Fruit fly (Drosophila melanogaster): ENCODE data around the gene Pmi.

The Pmi gene

dm6 chr3L:5768532-5769497 lies 11.0 kb upstream of the Pmi start, which contains the start of the genes Ppat-Dpck and scny:
Gene Ppat-Dpck, minus strand, starts transcription at chr3L:5768794.
Gene scny, plus strand, starts transcription at chr3L:5769002.
- TF ChIP-seq h (optimal IDR thresholded peaks at IDR 0.05) (no peak), ttk (optimal IDR thresholded peaks at IDR 0.05) (no peak), Myc (optimal IDR thresholded peaks at IDR 0.05) (no peak), insv (optimal IDR thresholded peaks at IDR 0.05) (no peak), Sin3A (optimal IDR thresholded peaks at IDR 0.05) (no peak), psq (optimal IDR thresholded peaks at IDR 0.05) (peak; percentile 65)

DNA sequence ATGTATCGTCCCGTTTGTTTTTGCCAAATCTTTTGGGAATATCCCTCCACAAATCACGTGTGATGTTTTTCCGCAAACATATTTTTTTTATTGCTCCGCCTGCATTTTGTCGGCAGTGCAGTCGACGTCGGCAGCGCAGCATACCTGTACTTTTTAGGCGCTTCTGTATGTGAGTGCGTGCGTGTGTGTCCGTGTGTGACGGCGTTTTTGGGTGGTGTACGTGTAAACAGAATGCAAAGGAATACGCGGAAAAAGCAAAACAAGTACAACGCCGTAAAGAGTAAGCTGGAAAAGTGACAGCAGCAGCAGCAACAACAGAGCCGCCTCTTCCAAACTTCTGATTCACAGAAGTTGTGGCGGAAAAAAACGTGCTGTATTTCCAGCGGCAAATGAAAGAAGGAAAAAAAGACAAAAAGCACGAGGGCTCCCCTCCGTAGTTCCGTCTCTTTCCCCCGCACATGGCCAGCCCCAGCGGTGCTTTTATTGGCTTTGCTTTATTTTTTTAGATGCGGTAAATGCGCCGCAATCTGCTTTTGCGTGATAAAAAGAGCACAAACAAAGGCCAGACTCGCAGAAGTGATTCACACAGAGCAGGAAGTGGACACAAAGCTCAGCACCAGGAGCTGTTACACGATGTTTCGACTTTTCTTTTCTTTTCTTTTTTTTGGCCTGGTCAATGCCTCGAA lies 9.6 kb upstream of the Pmi start:
- no peak for TF ChIP-seq h (optimal IDR thresholded peaks at IDR 0.05)
- peak; percentile 24 for TF ChIP-seq ttk (optimal IDR thresholded peaks at IDR 0.05)
- no peak for TF ChIP-seq insv (optimal IDR thresholded peaks at IDR 0.05)
- TF ChIP-seq psq (optimal IDR thresholded peaks at IDR 0.05), result no peak
- TF ChIP-seq Myc (optimal IDR thresholded peaks at IDR 0.05), result no peak

dm6 chr3L:5770817-5771425 lies 8.9 kb upstream of the Pmi start:
- TF ChIP-seq ttk (optimal IDR thresholded peaks at IDR 0.05), result no peak
- TF ChIP-seq insv (optimal IDR thresholded peaks at IDR 0.05), result no peak
- no peak for TF ChIP-seq Myc (optimal IDR thresholded peaks at IDR 0.05)
- no peak for TF ChIP-seq h (optimal IDR thresholded peaks at IDR 0.05)
- TF ChIP-seq Sin3A (optimal IDR thresholded peaks at IDR 0.05), result no peak
- TF ChIP-seq psq (optimal IDR thresholded peaks at IDR 0.05), result no peak

dm6 chr3L:5774782-5775181 lies 5.1 kb upstream of the Pmi start:
- TF ChIP-seq ttk (optimal IDR thresholded peaks at IDR 0.05), result no peak
- TF ChIP-seq psq (optimal IDR thresholded peaks at IDR 0.05), result no peak
- TF ChIP-seq Myc (optimal IDR thresholded peaks at IDR 0.05), result no peak
- no peak for TF ChIP-seq insv (optimal IDR thresholded peaks at IDR 0.05)
- TF ChIP-seq Sin3A (optimal IDR thresholded peaks at IDR 0.05), result no peak
- no peak for TF ChIP-seq h (optimal IDR thresholded peaks at IDR 0.05)

DNA sequence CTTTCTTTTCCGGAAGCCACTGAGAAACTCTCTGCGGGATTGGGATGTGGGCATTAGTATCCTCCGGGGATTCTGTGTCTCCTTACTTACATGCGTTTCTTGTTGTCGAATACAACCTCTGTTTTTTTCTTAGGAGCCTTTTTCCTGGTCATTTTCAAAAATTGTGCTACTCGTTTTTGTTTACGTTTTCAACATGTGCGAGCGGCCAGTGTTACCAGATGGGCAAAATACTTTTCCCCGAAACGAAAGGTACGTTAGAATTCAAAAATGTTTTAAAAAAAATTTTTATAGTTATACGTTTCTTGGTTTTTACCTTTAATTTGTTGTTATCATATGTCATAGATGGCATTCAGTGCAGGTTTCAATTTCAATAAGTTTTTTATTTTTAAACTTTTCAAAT lies 2.7 kb upstream of the Pmi start, which contains the start of gene vito:
Gene vito (minus strand): TSS at position 220 of the 400 bp plus-strand sequence.
- TF ChIP-seq ttk (optimal IDR thresholded peaks at IDR 0.05), result no peak

dm6 chr3L:5785237-5786062 lies 5.6 kb downstream of the Pmi start:
- TF ChIP-seq ttk (optimal IDR thresholded peaks at IDR 0.05) (no peak), insv (optimal IDR thresholded peaks at IDR 0.05) (no peak), psq (optimal IDR thresholded peaks at IDR 0.05) (no peak), Sin3A (optimal IDR thresholded peaks at IDR 0.05) (no peak)

DNA sequence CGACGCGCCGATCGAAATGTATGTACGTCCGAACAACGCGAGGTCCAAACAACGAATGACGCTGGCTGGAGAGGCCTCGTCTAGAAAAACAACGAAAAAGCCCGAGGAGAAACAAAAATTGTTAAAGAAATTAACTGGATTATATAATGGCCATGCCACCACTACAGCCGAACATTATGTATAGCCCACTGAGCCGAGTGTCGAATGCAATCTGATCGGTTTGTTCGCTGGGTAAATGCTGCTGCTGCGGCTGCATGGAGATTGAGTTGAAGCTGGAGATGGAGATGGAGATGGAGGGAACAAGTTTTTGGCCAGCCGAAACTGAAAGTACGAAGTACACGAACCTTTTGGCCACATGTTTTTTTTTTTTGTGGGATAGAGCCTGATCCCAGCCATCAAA lies 6.8 kb downstream of the Pmi start, which contains the start of gene Cralbp:
Gene Cralbp (minus strand): TSS at position 115 of the 400 bp plus-strand sequence.
- TF ChIP-seq insv (optimal IDR thresholded peaks at IDR 0.05), result no peak
- TF ChIP-seq psq (optimal IDR thresholded peaks at IDR 0.05), result no peak
- TF ChIP-seq Myc (optimal IDR thresholded peaks at IDR 0.05), result no peak
- TF ChIP-seq h (optimal IDR thresholded peaks at IDR 0.05), result no peak
- no peak for TF ChIP-seq Sin3A (optimal IDR thresholded peaks at IDR 0.05)
- no peak for TF ChIP-seq ttk (optimal IDR thresholded peaks at IDR 0.05)

- no peak for TF ChIP-seq psq (optimal IDR thresholded peaks at IDR 0.05)
- no peak for TF ChIP-seq ttk (optimal IDR thresholded peaks at IDR 0.05)
- no peak for TF ChIP-seq Sin3A (optimal IDR thresholded peaks at IDR 0.05)
- TF ChIP-seq insv (optimal IDR thresholded peaks at IDR 0.05), result no peak
- TF ChIP-seq Myc (optimal IDR thresholded peaks at IDR 0.05), result no peak
- TF ChIP-seq h (optimal IDR thresholded peaks at IDR 0.05), result no peak
These were observed 7.6 kb downstream of the Pmi start for dm6 chr3L:5787476-5787875.

- TF ChIP-seq Sin3A (optimal IDR thresholded peaks at IDR 0.05), result no peak
- no peak for TF ChIP-seq insv (optimal IDR thresholded peaks at IDR 0.05)
These were observed 9.0 kb downstream of the Pmi start for dm6 chr3L:5788823-5789222.

DNA sequence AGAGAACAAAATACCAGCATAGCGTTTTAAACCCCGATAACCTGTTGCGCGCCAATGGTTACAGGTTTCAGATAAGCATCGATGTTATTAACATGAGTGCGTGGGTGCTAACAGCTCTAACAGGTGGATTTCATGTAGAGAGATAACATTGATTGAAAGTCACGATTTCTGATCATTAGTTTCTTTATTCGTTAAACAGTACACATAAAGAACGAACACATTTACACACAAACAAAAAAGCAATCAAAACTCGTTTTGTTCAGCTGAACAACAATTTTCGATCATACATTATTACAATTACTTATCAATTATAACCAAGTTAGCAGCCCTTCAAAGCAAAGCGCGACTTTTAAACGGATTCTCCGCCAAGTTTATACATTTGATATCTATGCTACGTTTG lies 9.8 kb downstream of the Pmi start:
- TF ChIP-seq psq (optimal IDR thresholded peaks at IDR 0.05) (no peak), h (optimal IDR thresholded peaks at IDR 0.05) (no peak), Myc (optimal IDR thresholded peaks at IDR 0.05) (no peak), ttk (optimal IDR thresholded peaks at IDR 0.05) (no peak), Sin3A (optimal IDR thresholded peaks at IDR 0.05) (no peak), insv (optimal IDR thresholded peaks at IDR 0.05) (no peak)

- TF ChIP-seq ttk (optimal IDR thresholded peaks at IDR 0.05), result no peak
- TF ChIP-seq insv (optimal IDR thresholded peaks at IDR 0.05), result no peak
- no peak for TF ChIP-seq Myc (optimal IDR thresholded peaks at IDR 0.05)
- no peak for TF ChIP-seq psq (optimal IDR thresholded peaks at IDR 0.05)
- TF ChIP-seq h (optimal IDR thresholded peaks at IDR 0.05), result no peak
These were observed 14.1 kb downstream of the Pmi start, which contains the start of gene Bre1 for dm6 chr3L:5793967-5794366. Gene Bre1, minus strand, starts transcription at chr3L:5794192.

Data from Kc167 (cell line).